Fruit fly (Drosophila melanogaster): ENCODE results near the gene Taf10.
A peak's percentile ranks its signal among the peaks of the same experiment; 100 is the strongest.

- TF ChIP-seq kay (GFP tag; ENCODE audit: borderline replicate concordance) (no peak), bab1 (GFP tag; optimal IDR thresholded peaks at IDR 0.05) (peak; percentile 89), Mnt (GFP tag; optimal IDR thresholded peaks at IDR 0.05) (peak; percentile 93), Crg-1 (GFP tag; optimal IDR thresholded peaks at IDR 0.05) (peak; percentile 97), CG14711 (tag; optimal IDR thresholded peaks at IDR 0.05) (peak; percentile 92), CG7045 (GFP tag; optimal IDR thresholded peaks at IDR 0.05) (peak; percentile 95), Hr96 (GFP tag; optimal IDR thresholded peaks at IDR 0.05) (peak; percentile 91), toe (GFP tag; optimal IDR thresholded peaks at IDR 0.05) (no peak), Clk (GFP tag; optimal IDR thresholded peaks at IDR 0.05) (peak; percentile 89), CG11617 (GFP tag; optimal IDR thresholded peaks at IDR 0.05) (peak; percentile 95), cnc (optimal IDR thresholded peaks at IDR 0.05) (no peak), pad (GFP tag; optimal IDR thresholded peaks at IDR 0.05) (peak; percentile 90), tj (GFP tag; optimal IDR thresholded peaks at IDR 0.05) (peak; percentile 73)
These were observed 19.1 kb upstream of the Taf10 start for dm6 chr2L:2748480-2749143.

Data from whole organism, adult.